Worm (Caenorhabditis elegans) whole organism, L1 larva: ENCODE measurements around the gene cpna-5.

ENCODE experiments used
- C16A3.4 ChIP-seq: fragments of 150-350 bp; optimal IDR thresholded peaks from 2 replicates; lab custom pipeline; 2014; ENCODE audit warnings: missing biosample characterization, missing genetic modification characterization
- C34B4.2 ChIP-seq: sonication (generic microtip); optimal IDR thresholded peaks from 2 replicates; lab custom pipeline; 2017; ENCODE audit warnings: mild to moderate bottlenecking, missing genetic modification characterization, missing compliant biosample characterization
- F16B12.6 ChIP-seq: fragments of 150-350 bp; optimal IDR thresholded peaks from 2 replicates; lab custom pipeline; 2014; ENCODE audit warnings: missing biosample characterization, missing genetic modification characterization
- aha-1 ChIP-seq: fragments of 150-350 bp; optimal IDR thresholded peaks from 2 replicates; lab custom pipeline; 2014; ENCODE audit warnings: missing biosample characterization, missing genetic modification characterization
- alr-1 ChIP-seq: fragments of 200-800 bp; sonication (Bioruptor generic); optimal IDR thresholded peaks from 2 replicates; lab custom pipeline; 2018; ENCODE audit warnings: borderline replicate concordance, mild to moderate bottlenecking, missing genetic modification characterization, missing compliant biosample characterization
- ama-1 ChIP-seq: fragments of 150-350 bp; optimal IDR thresholded peaks from 2 replicates; lab custom pipeline; 2014
- blmp-1 ChIP-seq: fragments of 150-350 bp; optimal IDR thresholded peaks from 2 replicates; lab custom pipeline; 2014; ENCODE audit warnings: missing biosample characterization, missing genetic modification characterization
- ceh-8 ChIP-seq: fragments of 200-800 bp; sonication (Bioruptor generic); optimal IDR thresholded peaks from 2 replicates; lab custom pipeline; 2018; ENCODE audit warnings: mild to moderate bottlenecking, missing genetic modification characterization, moderate library complexity, missing compliant biosample characterization
- ceh-88 ChIP-seq: fragments of 200-800 bp; sonication (Bioruptor generic); IDR thresholded peaks from 2 replicates; pipeline ENCODE4 v1.3.6; 2022; ENCODE audit warnings: missing genetic modification characterization, missing compliant biosample characterization
- ces-1 ChIP-seq: fragments of 150-350 bp; optimal IDR thresholded peaks from 2 replicates; lab custom pipeline; 2014; ENCODE audit warnings: missing biosample characterization, missing genetic modification reagents, missing genetic modification characterization
- dsc-1 ChIP-seq: sonication (generic microtip); optimal IDR thresholded peaks from 2 replicates; lab custom pipeline; 2016; ENCODE audit warnings: mild to moderate bottlenecking, missing genetic modification characterization, missing compliant biosample characterization
- efl-3 ChIP-seq: fragments of 200-800 bp; sonication (Bioruptor generic); optimal IDR thresholded peaks from 2 replicates; lab custom pipeline; 2018; ENCODE audit warnings: mild to moderate bottlenecking, missing genetic modification characterization, missing compliant biosample characterization
- egl-13 ChIP-seq: sonication (generic microtip); optimal IDR thresholded peaks from 2 replicates; lab custom pipeline; 2016; ENCODE audit warnings: missing genotype, missing genetic modification reagents, missing genetic modification characterization, missing compliant biosample characterization
- elt-2 ChIP-seq: sonication (generic microtip); optimal IDR thresholded peaks from 2 replicates; lab custom pipeline; 2016; ENCODE audit warnings: missing genetic modification characterization, mild to moderate bottlenecking, inconsistent platforms, missing compliant biosample characterization, missing genetic modification reagents
- fkh-8 ChIP-seq: sonication (generic microtip); optimal IDR thresholded peaks from 2 replicates; lab custom pipeline; 2016; ENCODE audit warnings: mild to moderate bottlenecking, missing genetic modification characterization, missing compliant biosample characterization
- fos-1 ChIP-seq: fragments of 150-350 bp; optimal IDR thresholded peaks from 2 replicates; lab custom pipeline; 2014; ENCODE audit warnings: missing biosample characterization, missing genetic modification characterization
- grh-1 ChIP-seq: fragments of 200-800 bp; sonication (Bioruptor generic); IDR thresholded peaks from 2 replicates; pipeline ENCODE4 v1.3.6; 2022; ENCODE audit warnings: missing genetic modification reagents, missing genetic modification characterization, missing compliant biosample characterization
- hlh-17 ChIP-seq: fragments of 200-800 bp; sonication (Bioruptor generic); optimal IDR thresholded peaks from 2 replicates; lab custom pipeline; 2018; ENCODE audit warnings: missing genetic modification characterization, mild to moderate bottlenecking, missing compliant biosample characterization, moderate library complexity, borderline replicate concordance
- hlh-4 ChIP-seq: sonication (generic microtip); optimal IDR thresholded peaks from 2 replicates; lab custom pipeline; 2016; ENCODE audit warnings: mild to moderate bottlenecking, missing genetic modification characterization, missing compliant biosample characterization
- hpl-2 ChIP-seq: fragments of 150-350 bp; optimal IDR thresholded peaks from 2 replicates; lab custom pipeline; 2014; ENCODE audit warnings: missing biosample characterization, missing genetic modification reagents, missing genetic modification characterization
- irx-1 ChIP-seq: sonication (generic microtip); optimal IDR thresholded peaks from 2 replicates; lab custom pipeline; 2016; ENCODE audit warnings: missing genetic modification characterization, missing compliant biosample characterization
- isw-1 ChIP-seq: fragments of 200-800 bp; sonication (Bioruptor generic); IDR thresholded peaks from 2 replicates; pipeline ENCODE4 v1.3.6; 2022; ENCODE audit warnings: missing genetic modification characterization, missing compliant biosample characterization
- lin-13 ChIP-seq: fragments of 150-350 bp; optimal IDR thresholded peaks from 2 replicates; lab custom pipeline; 2014; ENCODE audit warnings: missing biosample characterization, missing genetic modification reagents, missing genetic modification characterization
- lin-14 ChIP-seq: fragments of 200-800 bp; sonication (Bioruptor generic); optimal IDR thresholded peaks from 2 replicates; lab custom pipeline; 2018; ENCODE audit warnings: mild to moderate bottlenecking, missing genetic modification characterization, moderate library complexity, missing compliant biosample characterization
- lin-15B ChIP-seq: fragments of 150-350 bp; sonication (generic microtip); optimal IDR thresholded peaks from 3 replicates; lab custom pipeline; 2014; ENCODE audit warnings: missing biosample characterization, missing genetic modification characterization
- lin-39 ChIP-seq: fragments of 150-350 bp; optimal IDR thresholded peaks from 2 replicates; lab custom pipeline; 2014; ENCODE audit warnings: missing biosample characterization, missing genetic modification reagents, missing genetic modification characterization
- lsy-2 ChIP-seq, 2 experiments: fragments of 150-350 bp; optimal IDR thresholded peaks; 2 replicates each; lab custom pipeline; 2014; ENCODE audit warnings: missing biosample characterization in 2 of 2, missing genetic modification characterization in 2 of 2
- mab-9 ChIP-seq: fragments of 200-800 bp; sonication (Bioruptor generic); IDR thresholded peaks from 2 replicates; pipeline ENCODE4 v1.3.6; 2022; ENCODE audit warnings: missing genetic modification reagents, missing genetic modification characterization, missing compliant biosample characterization
- mdl-1 ChIP-seq, 2 experiments: fragments of 150-350 bp; optimal IDR thresholded peaks; 2 replicates each; lab custom pipeline; 2014 to 2017; ENCODE audit warnings: missing biosample characterization in 2 of 2, missing genetic modification characterization in 2 of 2, inconsistent platforms in 1 of 2
- mep-1 ChIP-seq: fragments of 150-350 bp; optimal IDR thresholded peaks from 2 replicates; lab custom pipeline; 2014; ENCODE audit warnings: missing biosample characterization, missing genetic modification characterization
- nhr-11 ChIP-seq: fragments of 150-350 bp; optimal IDR thresholded peaks from 2 replicates; lab custom pipeline; 2014; ENCODE audit warnings: missing biosample characterization, missing genetic modification characterization
- nhr-12 ChIP-seq: sonication (generic microtip); optimal IDR thresholded peaks from 2 replicates; lab custom pipeline; 2017; ENCODE audit warnings: missing biosample characterization, missing genetic modification characterization
- nhr-20 ChIP-seq: sonication (generic microtip); optimal IDR thresholded peaks from 2 replicates; lab custom pipeline; 2016; ENCODE audit warnings: mild to moderate bottlenecking, missing genetic modification characterization, missing compliant biosample characterization
- nhr-237 ChIP-seq: fragments of 150-350 bp; optimal IDR thresholded peaks from 2 replicates; lab custom pipeline; 2014; ENCODE audit warnings: missing biosample characterization, missing genetic modification characterization
- nhr-28 ChIP-seq: fragments of 150-350 bp; optimal IDR thresholded peaks from 2 replicates; lab custom pipeline; 2014; ENCODE audit warnings: missing biosample characterization, missing genetic modification characterization
- nhr-47 ChIP-seq: sonication (generic microtip); optimal IDR thresholded peaks from 2 replicates; lab custom pipeline; 2016; ENCODE audit warnings: mild to moderate bottlenecking, missing genetic modification characterization, moderate library complexity, missing compliant biosample characterization
- nhr-76 ChIP-seq: sonication (generic microtip); optimal IDR thresholded peaks from 2 replicates; lab custom pipeline; 2017; ENCODE audit warnings: missing biosample characterization, missing genetic modification characterization
- nhr-77 ChIP-seq: fragments of 150-350 bp; optimal IDR thresholded peaks from 2 replicates; lab custom pipeline; 2014; ENCODE audit warnings: missing biosample characterization, missing genetic modification characterization
- nhr-84 ChIP-seq: sonication (generic microtip); optimal IDR thresholded peaks from 2 replicates; lab custom pipeline; 2017; ENCODE audit warnings: missing biosample characterization, missing genetic modification characterization
- nhr-85 ChIP-seq: sonication (generic microtip); peaks from one replicate; lab custom pipeline; 2016; ENCODE audit warnings: missing genetic modification characterization, inconsistent platforms, missing compliant biosample characterization
- nhr-90 ChIP-seq: sonication (generic microtip); optimal IDR thresholded peaks from 2 replicates; lab custom pipeline; 2016; ENCODE audit warnings: mild to moderate bottlenecking, missing genetic modification characterization, missing compliant biosample characterization; ENCODE audit not compliant: poor library complexity
- pax-3 ChIP-seq: fragments of 200-800 bp; sonication (Bioruptor generic); optimal IDR thresholded peaks from 2 replicates; lab custom pipeline; 2018; ENCODE audit warnings: mild to moderate bottlenecking, missing genetic modification characterization, moderate library complexity, missing compliant biosample characterization
- pqm-1 ChIP-seq: sonication (generic microtip); optimal IDR thresholded peaks from 3 replicates; lab custom pipeline; 2017; ENCODE audit warnings: missing biosample characterization, missing genetic modification characterization
- skn-1 ChIP-seq: fragments of 150-350 bp; optimal IDR thresholded peaks from 2 replicates; lab custom pipeline; 2014; ENCODE audit warnings: missing biosample characterization, missing genetic modification characterization
- sox-4 ChIP-seq: sonication (generic microtip); optimal IDR thresholded peaks from 2 replicates; lab custom pipeline; 2016; ENCODE audit warnings: missing genetic modification characterization, missing compliant biosample characterization
- sptf-1 ChIP-seq: fragments of 150-350 bp; optimal IDR thresholded peaks from 2 replicates; lab custom pipeline; 2014; ENCODE audit warnings: missing biosample characterization, missing genetic modification characterization
- swsn-7 ChIP-seq: sonication (generic microtip); optimal IDR thresholded peaks from 2 replicates; lab custom pipeline; 2016; ENCODE audit warnings: missing genetic modification characterization, missing compliant biosample characterization
- tbx-2 ChIP-seq: sonication (generic microtip); optimal IDR thresholded peaks from 2 replicates; lab custom pipeline; 2016; ENCODE audit warnings: missing genetic modification characterization, missing compliant biosample characterization
- unc-86 ChIP-seq: sonication (generic microtip); optimal IDR thresholded peaks from 2 replicates; lab custom pipeline; 2016; ENCODE audit warnings: missing genetic modification characterization, missing compliant biosample characterization
- vab-15 ChIP-seq: sonication (generic microtip); optimal IDR thresholded peaks from 2 replicates; lab custom pipeline; 2017; ENCODE audit warnings: missing genotype, mild to moderate bottlenecking, missing genetic modification characterization, missing compliant biosample characterization
- xbp-1 ChIP-seq: sonication (generic microtip); optimal IDR thresholded peaks from 2 replicates; lab custom pipeline; 2016; ENCODE audit warnings: missing genetic modification characterization, missing compliant biosample characterization
- zag-1 ChIP-seq: fragments of 150-350 bp; optimal IDR thresholded peaks from 2 replicates; lab custom pipeline; 2014; ENCODE audit warnings: missing biosample characterization, missing genetic modification characterization
- zip-4 ChIP-seq: fragments of 200-800 bp; sonication (Bioruptor generic); optimal IDR thresholded peaks from 2 replicates; lab custom pipeline; 2018; ENCODE audit warnings: mild to moderate bottlenecking, missing genetic modification characterization, moderate library complexity, missing compliant biosample characterization
- ztf-4 ChIP-seq: fragments of 150-350 bp; optimal IDR thresholded peaks from 2 replicates; lab custom pipeline; 2014; ENCODE audit warnings: missing biosample characterization, missing genetic modification characterization

Gene cpna-5

ce11 chrII:7662008-7662686 lies 56.2 kb downstream of the cpna-5 start, which contains the start of gene alfa-1 (continued):
- TF ChIP-seq tbx-2, result no peak
- TF ChIP-seq ceh-88, result no peak
- no peak for TF ChIP-seq nhr-11 (tag; lab: Kevin White, UChicago)
- no peak for TF ChIP-seq hpl-2 (GFP tag; lab: Kevin White, UChicago)
- TF ChIP-seq isw-1, result no peak
- no peak for TF ChIP-seq sox-4 (tag; lab: Kevin White, UChicago)
- TF ChIP-seq ztf-4, result no peak
- TF ChIP-seq ces-1 (GFP tag; lab: Kevin White, UChicago), result no peak
- TF ChIP-seq nhr-77 (tag; lab: Kevin White, UChicago), result no peak
- TF ChIP-seq lsy-2 (tag; optimal IDR thresholded peaks at IDR 0.05; lab: Kevin White, UChicago), result peak in 1 of 2 experiments; percentile 36
- no peak for TF ChIP-seq nhr-47
- TF ChIP-seq alr-1, result no peak
- no peak for TF ChIP-seq hlh-4 (tag; lab: Kevin White, UChicago)
- no peak for TF ChIP-seq skn-1 (tag; lab: Kevin White, UChicago)
- no peak for TF ChIP-seq nhr-84 (tag; lab: Kevin White, UChicago)
- no peak for TF ChIP-seq aha-1 (tag; lab: Kevin White, UChicago)
- TF ChIP-seq nhr-85 (tag; lab: Kevin White, UChicago), result peak; percentile 53
- TF ChIP-seq grh-1 (GFP tag; lab: Robert Waterston, UW), result no peak
- peak; percentile 74 for TF ChIP-seq lin-14 (GFP tag; lab: Kevin White, UChicago)
- TF ChIP-seq unc-86, result no peak
- TF ChIP-seq lin-13 (GFP tag; lab: Kevin White, UChicago), result no peak
- peak; percentile 7 for TF ChIP-seq F16B12.6 (tag; lab: Kevin White, UChicago)
- no peak for TF ChIP-seq lin-15B (tag; lab: Kevin White, UChicago)
- TF ChIP-seq nhr-76 (tag; lab: Kevin White, UChicago), result no peak
- no peak for TF ChIP-seq efl-3
- no peak for TF ChIP-seq nhr-90
- no peak for TF ChIP-seq lin-39
- TF ChIP-seq mab-9 (GFP tag; lab: Robert Waterston, UW), result no peak
- no peak for TF ChIP-seq C16A3.4 (tag; lab: Kevin White, UChicago)
- TF ChIP-seq nhr-20, result peak; percentile 6
- peak; percentile 25 for TF ChIP-seq fos-1 (tag; lab: Kevin White, UChicago)
- TF ChIP-seq dsc-1 (tag; lab: Kevin White, UChicago), result no peak
- no peak for TF ChIP-seq pax-3 (tag; lab: Kevin White, UChicago)
- peak; percentile 46 for TF ChIP-seq elt-2 (tag; lab: Kevin White, UChicago)
- TF ChIP-seq sptf-1 (tag; lab: Kevin White, UChicago), result no peak
- TF ChIP-seq mep-1, result peak; percentile 54
- TF ChIP-seq fkh-8 (tag; lab: Kevin White, UChicago), result no peak
- no peak for TF ChIP-seq vab-15 (tag; lab: Kevin White, UChicago)
- TF ChIP-seq swsn-7 (tag; lab: Kevin White, UChicago), result no peak
- peak; percentile 55 for TF ChIP-seq blmp-1
- no peak for TF ChIP-seq nhr-237 (tag; lab: Kevin White, UChicago)
- TF ChIP-seq pqm-1 (tag; lab: Kevin White, UChicago), result no peak
- TF ChIP-seq nhr-28 (tag; lab: Kevin White, UChicago), result no peak
- no peak for TF ChIP-seq egl-13 (tag; lab: Kevin White, UChicago)
- no peak for TF ChIP-seq C34B4.2 (tag; lab: Kevin White, UChicago)
- TF ChIP-seq zip-4, result no peak
- TF ChIP-seq xbp-1 (tag; lab: Kevin White, UChicago), result no peak
- TF ChIP-seq ceh-8 (GFP tag; lab: Kevin White, UChicago), result no peak
- TF ChIP-seq irx-1 (tag; lab: Kevin White, UChicago), result no peak
- TF ChIP-seq nhr-12 (tag; lab: Kevin White, UChicago), result no peak
- peak in 1 of 2 experiments; percentile 16 for TF ChIP-seq mdl-1 (tag; optimal IDR thresholded peaks at IDR 0.05; lab: Kevin White, UChicago)
- TF ChIP-seq zag-1 (tag; lab: Kevin White, UChicago), result no peak
- TF ChIP-seq ama-1 (lab: Kevin White, UChicago), result no peak
- no peak for TF ChIP-seq hlh-17
